Fruit fly (Drosophila melanogaster) whole organism, adult: ENCODE measurements around the gene CG7518.

ENCODE experiments used
- CG11617 ChIP-seq: fragments of 200-800 bp; sonication (Bioruptor generic); optimal IDR thresholded peaks from 2 replicates; lab custom pipeline; 2017; ENCODE audit warnings: mild to moderate bottlenecking, missing biosample characterization, missing genetic modification reagents, missing genetic modification characterization
- CG12768 ChIP-seq: fragments of 200-800 bp; sonication (Bioruptor generic); optimal IDR thresholded peaks from 2 replicates; lab custom pipeline; 2017; ENCODE audit warnings: missing biosample characterization, missing genetic modification characterization, mild to moderate bottlenecking, moderate library complexity, missing genetic modification reagents
- CG14711 ChIP-seq: fragments of 200-800 bp; sonication (Bioruptor generic); optimal IDR thresholded peaks from 2 replicates; lab custom pipeline; 2018; ENCODE audit warnings: missing biosample characterization, mild to moderate bottlenecking, missing genetic modification characterization, moderate library complexity
- CG1620 ChIP-seq: fragments of 200-800 bp; sonication (Bioruptor generic); optimal IDR thresholded peaks from 2 replicates; lab custom pipeline; 2016; ENCODE audit warnings: missing biosample characterization, missing genetic modification characterization
- CG33017 ChIP-seq: fragments of 200-800 bp; sonication (Bioruptor generic); optimal IDR thresholded peaks from 2 replicates; lab custom pipeline; 2018; ENCODE audit warnings: missing biosample characterization, mild to moderate bottlenecking, missing genetic modification characterization, moderate library complexity
- CG5204 ChIP-seq: fragments of 200-800 bp; sonication (Bioruptor generic); optimal IDR thresholded peaks from 2 replicates; lab custom pipeline; 2016; ENCODE audit warnings: missing biosample characterization, missing genetic modification characterization
- Clk ChIP-seq: fragments of 200-800 bp; sonication (Bioruptor generic); optimal IDR thresholded peaks from 2 replicates; lab custom pipeline; 2017; ENCODE audit warnings: missing biosample characterization, missing genetic modification characterization
- Hr96 ChIP-seq: fragments of 200-800 bp; sonication (Bioruptor generic); optimal IDR thresholded peaks from 2 replicates; lab custom pipeline; 2016; ENCODE audit warnings: missing biosample characterization, missing genetic modification characterization
- Mnt ChIP-seq: fragments of 200-800 bp; sonication (Bioruptor generic); optimal IDR thresholded peaks from 2 replicates; lab custom pipeline; 2016; ENCODE audit warnings: missing biosample characterization, mild to moderate bottlenecking, missing genetic modification characterization
- kay ChIP-seq: fragments of 200-800 bp; sonication (Bioruptor generic); peaks from one replicate; lab custom pipeline; 2016; ENCODE audit warnings: missing biosample characterization, missing genetic modification characterization, borderline replicate concordance
- ovo ChIP-seq: fragments of 200-800 bp; sonication (Bioruptor generic); optimal IDR thresholded peaks from 2 replicates; lab custom pipeline; 2016; ENCODE audit warnings: missing biosample characterization, missing genetic modification characterization
- pad ChIP-seq: fragments of 200-800 bp; sonication (Bioruptor generic); optimal IDR thresholded peaks from 3 replicates; lab custom pipeline; 2017; ENCODE audit warnings: missing biosample characterization, missing genetic modification characterization, mild to moderate bottlenecking, moderate library complexity, missing genetic modification reagents

- no peak for TF ChIP-seq kay (GFP tag; lab: Kevin White, UChicago)
- TF ChIP-seq CG5204 = no peak
- no peak for TF ChIP-seq CG1620 (GFP tag; lab: Kevin White, UChicago)
- TF ChIP-seq CG11617 (GFP tag; lab: Kevin White, UChicago) = no peak
- no peak for TF ChIP-seq Hr96 (GFP tag; lab: Kevin White, UChicago)
- TF ChIP-seq Clk (GFP tag; lab: Kevin White, UChicago) = no peak
- no peak for TF ChIP-seq CG14711 (tag; lab: Kevin White, UChicago)
- no peak for TF ChIP-seq pad (GFP tag; lab: Kevin White, UChicago)
- no peak for TF ChIP-seq CG33017 (tag; lab: Kevin White, UChicago)
- no peak for TF ChIP-seq ovo (GFP tag; lab: Kevin White, UChicago)
- no peak for TF ChIP-seq CG12768 (GFP tag; lab: Kevin White, UChicago)
- TF ChIP-seq Mnt (GFP tag; lab: Kevin White, UChicago) = no peak
Observed at dm6 chr3R:13039037-13039583, 41.2 kb downstream of the CG7518 start.
